Worm (Caenorhabditis elegans): ENCODE results near the gene ddl-3.

The ddl-3 gene

ce11 chrII:14388213-14388612 lies 44.0 kb upstream of the ddl-3 start, which contains the start of gene F26H11.8:
Gene F26H11.8, plus strand, starts transcription at chrII:14388513.
- TF ChIP-seq fkh-10 (GFP tag; optimal IDR thresholded peaks at IDR 0.05), result no peak
- TF ChIP-seq lin-15B (tag; optimal IDR thresholded peaks at IDR 0.05), result no peak
- TF ChIP-seq isw-1 (GFP tag; IDR thresholded peaks at IDR 0.05), result no peak
- no peak for TF ChIP-seq lin-35 (GFP tag; optimal IDR thresholded peaks at IDR 0.05)
- no peak for TF ChIP-seq C16A3.4 (tag; optimal IDR thresholded peaks at IDR 0.05)
- TF ChIP-seq mef-2 (tag; optimal IDR thresholded peaks at IDR 0.05), result no peak
- no peak for TF ChIP-seq nhr-90 (tag; optimal IDR thresholded peaks at IDR 0.05; ENCODE audit: poor library complexity)
- no peak for TF ChIP-seq jun-1 (tag; optimal IDR thresholded peaks at IDR 0.05)
- no peak for TF ChIP-seq nhr-20 (tag; optimal IDR thresholded peaks at IDR 0.05)
- TF ChIP-seq unc-62 (GFP tag; optimal IDR thresholded peaks at IDR 0.05), result no peak
- no peak for TF ChIP-seq pqm-1 (tag; optimal IDR thresholded peaks at IDR 0.05)
- no peak for TF ChIP-seq blmp-1 (tag; optimal IDR thresholded peaks at IDR 0.05)
- TF ChIP-seq ceh-82 (tag; optimal IDR thresholded peaks at IDR 0.05), result no peak
- no peak for TF ChIP-seq nhr-12 (tag; optimal IDR thresholded peaks at IDR 0.05)
- TF ChIP-seq lir-3 (tag; optimal IDR thresholded peaks at IDR 0.05; ENCODE audit: poor library complexity), result no peak
- TF ChIP-seq fos-1 (tag; optimal IDR thresholded peaks at IDR 0.05), result no peak
- no peak for TF ChIP-seq ets-5 (GFP tag; IDR thresholded peaks at IDR 0.05)
- TF ChIP-seq lin-13 (GFP tag; optimal IDR thresholded peaks at IDR 0.05), result no peak
- TF ChIP-seq C34B4.2 (tag; optimal IDR thresholded peaks at IDR 0.05), result no peak
- no peak for TF ChIP-seq ceh-8 (GFP tag; optimal IDR thresholded peaks at IDR 0.05)

DNA sequence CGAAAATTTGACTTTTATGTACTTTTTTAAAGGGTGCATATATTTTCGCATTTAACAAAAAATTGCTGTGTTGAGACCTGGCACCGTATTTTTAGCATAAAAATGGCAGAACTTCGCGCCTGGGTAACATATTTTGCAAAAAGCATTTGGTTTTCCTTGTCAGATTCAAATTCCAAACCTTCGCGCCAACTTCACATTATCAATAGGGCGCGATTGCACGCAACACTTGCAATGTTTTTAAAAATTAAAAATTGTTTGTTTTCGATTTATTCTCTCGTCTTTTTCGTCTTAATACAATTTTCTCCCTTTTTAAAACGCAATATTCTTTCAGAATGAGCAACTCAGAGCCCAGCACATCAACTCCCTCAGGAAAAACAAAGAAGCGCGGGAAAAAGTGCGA lies 39.4 kb upstream of the ddl-3 start, which contains the start of gene mes-2:
Gene mes-2, plus strand, starts transcription at position 330 of the 400 bp plus-strand sequence.
- TF ChIP-seq lin-14 (GFP tag; optimal IDR thresholded peaks at IDR 0.05), result no peak
- peak in 2 of 6 experiments; percentile 27 to 39 for TF ChIP-seq elt-3 (tag; optimal IDR thresholded peaks at IDR 0.05)
- peak; percentile 79 for TF ChIP-seq fos-1 (tag; optimal IDR thresholded peaks at IDR 0.05)
- TF ChIP-seq nhr-47 (tag; optimal IDR thresholded peaks at IDR 0.05), result peak; percentile 92
- TF ChIP-seq swsn-7 (tag; optimal IDR thresholded peaks at IDR 0.05), result peak; percentile 80
- peak; percentile 20 for TF ChIP-seq fkh-10 (GFP tag; optimal IDR thresholded peaks at IDR 0.05)
- peak; percentile 67 for TF ChIP-seq lin-13 (GFP tag; optimal IDR thresholded peaks at IDR 0.05)
- peak; percentile 99 to 100 for TF ChIP-seq efl-1 (optimal IDR thresholded peaks at IDR 0.05)
- TF ChIP-seq efl-1 (GFP tag; optimal IDR thresholded peaks at IDR 0.05 in 1 of 2), result peak; percentile 99 to 100
- TF ChIP-seq pag-3 (tag; optimal IDR thresholded peaks at IDR 0.05; ENCODE audit: borderline replicate concordance, insufficient read depth), result no peak
- TF ChIP-seq lir-3 (tag; optimal IDR thresholded peaks at IDR 0.05; ENCODE audit: poor library complexity), result peak; percentile 6
- TF ChIP-seq zag-1 (tag; optimal IDR thresholded peaks at IDR 0.05), result peak; percentile 41
- no peak for TF ChIP-seq ztf-11 (tag; optimal IDR thresholded peaks at IDR 0.05)
- TF ChIP-seq nhr-76 (tag; optimal IDR thresholded peaks at IDR 0.05), result no peak
- TF ChIP-seq mep-1 (tag; optimal IDR thresholded peaks at IDR 0.05), result peak; percentile 86
- peak; percentile 88 for TF ChIP-seq rnt-1 (tag; optimal IDR thresholded peaks at IDR 0.05)
- no peak for TF ChIP-seq blmp-1 (tag; optimal IDR thresholded peaks at IDR 0.05)
- peak; percentile 72 for TF ChIP-seq irx-1 (tag; optimal IDR thresholded peaks at IDR 0.05)
- peak; percentile 82 for TF ChIP-seq xbp-1 (tag; optimal IDR thresholded peaks at IDR 0.05)
- TF ChIP-seq lin-15B (tag; optimal IDR thresholded peaks at IDR 0.05), result peak; percentile 77
- TF ChIP-seq ama-1 (optimal IDR thresholded peaks at IDR 0.05), result no peak
- peak; percentile 86 for TF ChIP-seq nhr-90 (tag; optimal IDR thresholded peaks at IDR 0.05; ENCODE audit: poor library complexity)
- no peak for TF ChIP-seq sox-4 (tag; optimal IDR thresholded peaks at IDR 0.05)
- peak; percentile 90 to 93 for TF ChIP-seq lsy-2 (tag; optimal IDR thresholded peaks at IDR 0.05)
- TF ChIP-seq fkh-8 (tag; optimal IDR thresholded peaks at IDR 0.05), result peak; percentile 73
- peak in 1 of 2 experiments; percentile 78 for TF ChIP-seq mdl-1 (tag; optimal IDR thresholded peaks at IDR 0.05)
- TF ChIP-seq egl-13 (tag; optimal IDR thresholded peaks at IDR 0.05), result peak; percentile 43
- TF ChIP-seq lin-35 (GFP tag; optimal IDR thresholded peaks at IDR 0.05), result peak; percentile 98 to 99
- no peak for TF ChIP-seq sptf-1 (tag; optimal IDR thresholded peaks at IDR 0.05)
- TF ChIP-seq nhr-84 (tag; optimal IDR thresholded peaks at IDR 0.05), result no peak
- peak; percentile 21 for TF ChIP-seq nhr-237 (tag; optimal IDR thresholded peaks at IDR 0.05)
- TF ChIP-seq tbx-2 (tag; optimal IDR thresholded peaks at IDR 0.05), result peak; percentile 83
- peak; percentile 89 for TF ChIP-seq nhr-71 (tag; optimal IDR thresholded peaks at IDR 0.05)
- TF ChIP-seq unc-130 (tag; optimal IDR thresholded peaks at IDR 0.05), result peak; percentile 89
- TF ChIP-seq F16B12.6 (tag; optimal IDR thresholded peaks at IDR 0.05), result peak; percentile 70
- TF ChIP-seq nhr-12 (tag; optimal IDR thresholded peaks at IDR 0.05), result no peak
- TF ChIP-seq mef-2 (tag; optimal IDR thresholded peaks at IDR 0.05), result no peak
- TF ChIP-seq ces-1 (GFP tag; optimal IDR thresholded peaks at IDR 0.05), result no peak
- TF ChIP-seq unc-98 (GFP tag; IDR thresholded peaks at IDR 0.05), result no peak
- TF ChIP-seq sup-37 (GFP tag; optimal IDR thresholded peaks at IDR 0.05), result no peak
- TF ChIP-seq mab-9 (GFP tag; IDR thresholded peaks at IDR 0.05), result 0 out of 2 replicates have a peak, but pooled peaks have one; percentile 31

All from whole organism, L1 larva.